Fruit fly (Drosophila melanogaster): ENCODE data around the gene Pka-C1.

The Pka-C1 gene

DNA sequence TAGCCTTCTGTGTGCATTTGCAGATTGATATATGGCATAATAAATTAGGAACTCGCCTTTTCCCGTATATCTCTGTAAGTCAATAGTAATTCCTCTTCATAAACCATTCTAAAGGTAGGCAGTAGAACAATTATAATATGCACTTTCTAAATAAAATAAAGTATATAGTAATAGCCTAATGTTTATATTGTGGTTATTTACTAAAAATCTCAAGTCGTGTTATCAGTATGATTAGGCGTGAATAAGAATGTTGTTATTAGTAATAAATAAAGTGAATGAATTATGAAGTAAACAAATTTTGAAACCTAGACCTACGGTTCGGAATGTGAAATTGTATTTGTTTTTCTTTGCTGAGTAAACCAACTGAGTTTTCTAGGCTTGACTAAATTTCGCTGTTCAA, 3.4 kb downstream of the Pka-C1 start:
- TF ChIP-seq insv (optimal IDR thresholded peaks at IDR 0.05) (no peak), psq (optimal IDR thresholded peaks at IDR 0.05) (no peak), ttk (optimal IDR thresholded peaks at IDR 0.05) (no peak), Sin3A (optimal IDR thresholded peaks at IDR 0.05) (no peak), h (optimal IDR thresholded peaks at IDR 0.05) (no peak), Myc (optimal IDR thresholded peaks at IDR 0.05) (no peak)

DNA sequence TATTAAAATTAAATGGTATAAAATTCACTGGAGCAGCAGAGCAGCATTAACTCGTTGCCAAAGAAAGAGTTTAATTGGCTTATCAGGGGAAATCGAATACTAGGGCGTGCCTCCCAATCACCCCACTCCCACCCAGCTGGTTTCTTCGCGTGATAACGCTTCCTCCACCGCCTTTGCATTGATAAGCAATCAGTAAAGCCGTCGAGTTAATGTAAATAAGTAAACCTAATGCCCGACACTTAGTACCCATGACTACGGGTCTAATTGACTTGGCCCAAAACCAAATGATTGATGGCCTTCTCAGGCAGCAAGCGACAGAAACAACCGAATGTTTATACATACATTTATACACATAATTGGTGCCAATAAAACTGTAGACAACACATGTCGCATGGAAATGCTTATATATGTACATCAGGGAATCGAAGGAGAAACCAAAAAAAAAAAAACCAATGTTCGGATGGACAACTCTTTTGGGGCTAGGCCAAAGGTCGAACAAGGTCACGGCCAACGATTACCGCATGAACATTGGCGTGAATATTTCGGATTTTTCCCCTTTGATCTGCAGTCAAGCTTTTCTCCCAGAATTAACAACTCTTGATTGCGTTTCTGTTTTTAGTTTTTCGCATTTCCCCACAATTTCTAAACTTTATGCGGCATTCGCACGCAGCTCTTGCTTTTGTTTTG, 5.0 kb downstream of the Pka-C1 start:
- TF ChIP-seq Sin3A (optimal IDR thresholded peaks at IDR 0.05) (no peak), ttk (optimal IDR thresholded peaks at IDR 0.05) (no peak), h (optimal IDR thresholded peaks at IDR 0.05) (no peak), insv (optimal IDR thresholded peaks at IDR 0.05) (no peak), Myc (optimal IDR thresholded peaks at IDR 0.05) (no peak), psq (optimal IDR thresholded peaks at IDR 0.05) (no peak)

DNA sequence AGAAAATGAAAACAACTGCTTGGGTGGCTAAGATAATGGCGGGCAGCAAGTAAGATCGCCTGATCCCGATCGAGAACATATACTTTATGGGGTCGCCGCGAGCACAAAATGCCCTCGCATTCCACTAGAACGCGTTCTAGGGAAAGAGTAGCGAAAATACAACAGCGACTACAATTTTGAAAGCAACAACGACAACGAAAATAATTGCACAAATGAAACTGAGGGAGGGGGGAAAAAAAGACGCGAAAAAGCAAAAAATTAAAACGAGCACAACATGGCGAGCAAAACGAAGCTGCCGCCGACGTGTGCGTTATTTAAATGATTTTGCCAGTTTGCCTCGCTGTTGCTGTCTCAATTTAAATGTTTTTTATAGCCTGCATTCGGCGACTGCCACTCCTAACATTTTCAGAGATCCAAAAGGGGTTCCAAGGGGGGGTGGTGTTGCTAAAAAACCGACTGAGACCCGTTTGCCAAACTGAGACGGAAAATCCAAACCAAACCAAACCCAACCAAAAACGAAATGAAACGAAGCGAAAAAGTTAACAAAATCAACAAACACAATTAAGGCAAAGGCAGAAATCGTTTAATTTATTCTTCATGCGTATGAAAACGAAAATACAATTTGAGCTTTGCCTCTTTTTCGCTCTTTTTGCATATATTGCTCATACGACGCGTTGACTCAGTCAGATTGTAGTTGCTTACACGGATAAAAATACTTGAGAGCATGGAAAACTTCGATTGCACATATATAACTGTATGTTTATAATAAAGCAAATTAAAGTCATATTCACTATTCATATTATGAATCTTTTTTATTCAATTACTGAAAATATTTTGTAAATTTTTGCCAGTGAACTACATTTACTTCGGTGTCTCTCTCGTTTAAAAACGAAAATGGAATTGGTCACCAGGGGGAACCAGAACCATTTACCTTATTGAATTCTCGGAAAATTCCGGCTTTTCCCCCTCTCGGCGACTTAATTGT, 6.4 kb downstream of the Pka-C1 start:
- no peak for TF ChIP-seq insv (optimal IDR thresholded peaks at IDR 0.05)
- TF ChIP-seq psq (optimal IDR thresholded peaks at IDR 0.05) = no peak
- TF ChIP-seq ttk (optimal IDR thresholded peaks at IDR 0.05) = no peak
- no peak for TF ChIP-seq Myc (optimal IDR thresholded peaks at IDR 0.05)
- no peak for TF ChIP-seq Sin3A (optimal IDR thresholded peaks at IDR 0.05)
- TF ChIP-seq h (optimal IDR thresholded peaks at IDR 0.05) = no peak

DNA sequence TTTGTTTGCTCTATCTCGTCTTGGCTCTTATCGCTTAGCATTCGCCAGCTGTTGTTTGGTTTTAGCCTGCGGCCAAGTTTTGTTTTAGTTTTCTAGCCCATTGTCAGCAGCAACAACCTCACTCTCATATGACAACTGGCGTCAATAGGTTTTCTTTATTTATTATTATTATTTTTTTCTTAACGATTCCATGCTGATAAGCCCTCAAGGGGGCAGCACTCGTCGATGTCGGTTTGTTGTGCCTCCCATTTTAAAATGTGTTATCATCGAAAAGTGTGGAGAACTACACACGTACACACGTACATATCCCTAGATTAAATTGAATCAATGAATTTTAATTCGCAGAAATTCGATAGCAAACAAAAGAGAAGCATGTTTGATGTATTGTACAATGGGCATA, 7.9 kb downstream of the Pka-C1 start:
- TF ChIP-seq h (optimal IDR thresholded peaks at IDR 0.05) (no peak), ttk (optimal IDR thresholded peaks at IDR 0.05) (no peak), Sin3A (optimal IDR thresholded peaks at IDR 0.05) (no peak), Myc (optimal IDR thresholded peaks at IDR 0.05) (no peak), insv (optimal IDR thresholded peaks at IDR 0.05) (no peak), psq (optimal IDR thresholded peaks at IDR 0.05) (no peak)

DNA sequence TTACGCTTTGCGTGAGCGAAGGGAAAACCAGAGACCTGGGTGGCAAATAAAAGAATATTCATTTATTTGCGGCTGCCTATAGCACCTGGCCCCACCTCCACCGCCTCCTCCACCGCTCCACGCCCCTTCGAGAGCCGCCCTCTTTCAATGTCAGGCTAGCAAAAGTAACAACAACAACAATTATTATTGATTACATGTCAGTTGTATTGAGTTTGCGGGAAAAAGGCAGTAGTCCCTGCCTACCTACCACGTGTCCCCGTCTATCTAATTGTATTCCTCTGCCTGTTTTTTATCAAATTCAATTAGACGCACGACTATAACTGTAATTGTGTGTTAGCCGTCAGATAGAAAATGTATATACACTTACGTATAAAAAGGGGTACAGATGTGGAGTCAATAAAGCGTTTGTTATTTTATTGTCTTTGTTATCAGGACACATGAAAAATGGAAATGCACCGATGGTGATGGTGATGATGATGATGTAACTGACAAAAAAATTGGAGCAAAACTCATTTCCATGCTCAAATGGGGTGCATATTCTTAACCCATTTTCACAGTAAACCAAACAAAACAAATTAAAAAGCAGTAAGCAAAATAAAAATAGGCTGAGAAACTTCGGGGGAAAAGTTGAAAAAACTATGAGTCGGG, 8.4 kb downstream of the Pka-C1 start:
- TF ChIP-seq Sin3A (optimal IDR thresholded peaks at IDR 0.05) (no peak), Myc (optimal IDR thresholded peaks at IDR 0.05) (no peak), psq (optimal IDR thresholded peaks at IDR 0.05) (no peak), h (optimal IDR thresholded peaks at IDR 0.05) (no peak), ttk (optimal IDR thresholded peaks at IDR 0.05) (no peak), insv (optimal IDR thresholded peaks at IDR 0.05) (no peak)

DNA sequence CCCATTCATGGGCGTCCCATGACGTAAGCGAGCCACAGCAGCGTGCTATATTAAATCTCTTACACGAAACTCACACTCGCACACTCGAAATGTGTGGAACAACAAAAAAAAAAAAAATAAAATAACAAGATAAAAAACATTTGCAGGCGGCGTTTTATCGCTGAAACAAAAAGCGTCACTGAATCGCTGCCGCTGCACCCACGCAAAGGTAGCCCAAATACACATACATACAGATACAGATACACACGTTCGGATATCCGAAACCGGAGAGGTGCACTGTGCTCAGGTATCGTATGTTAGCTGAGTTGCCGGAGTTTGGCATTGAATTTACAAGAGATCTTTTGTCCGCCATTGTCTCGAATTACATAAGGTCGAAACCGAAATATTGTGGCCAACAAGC, 13.1 kb downstream of the Pka-C1 start:
- no peak for TF ChIP-seq Sin3A (optimal IDR thresholded peaks at IDR 0.05)
- no peak for TF ChIP-seq h (optimal IDR thresholded peaks at IDR 0.05)
- no peak for TF ChIP-seq ttk (optimal IDR thresholded peaks at IDR 0.05)
- no peak for TF ChIP-seq psq (optimal IDR thresholded peaks at IDR 0.05)
- TF ChIP-seq insv (optimal IDR thresholded peaks at IDR 0.05) = no peak

DNA sequence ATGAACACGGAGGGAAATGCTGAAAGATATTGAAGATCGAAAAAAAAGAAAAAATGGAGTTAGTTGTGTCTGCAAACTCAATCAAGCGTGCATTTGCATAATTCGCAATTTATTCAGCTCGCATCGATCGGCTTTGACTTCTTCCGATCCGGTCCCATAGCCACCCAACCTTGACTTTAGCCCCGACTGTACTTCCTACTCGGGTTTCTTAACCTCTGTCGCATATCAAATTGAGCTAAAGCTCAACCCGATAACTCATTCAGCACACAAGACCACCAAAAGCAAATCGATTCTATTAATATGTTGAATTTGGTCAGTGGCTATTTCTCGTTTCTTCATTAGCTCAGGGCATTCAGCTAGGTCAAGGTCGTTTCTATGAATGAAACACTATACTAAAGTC, 13.9 kb downstream of the Pka-C1 start:
- TF ChIP-seq insv (optimal IDR thresholded peaks at IDR 0.05) = no peak
- no peak for TF ChIP-seq ttk (optimal IDR thresholded peaks at IDR 0.05)
- no peak for TF ChIP-seq h (optimal IDR thresholded peaks at IDR 0.05)
- TF ChIP-seq psq (optimal IDR thresholded peaks at IDR 0.05) = no peak
- TF ChIP-seq Myc (optimal IDR thresholded peaks at IDR 0.05) = no peak
- TF ChIP-seq Sin3A (optimal IDR thresholded peaks at IDR 0.05) = no peak

DNA sequence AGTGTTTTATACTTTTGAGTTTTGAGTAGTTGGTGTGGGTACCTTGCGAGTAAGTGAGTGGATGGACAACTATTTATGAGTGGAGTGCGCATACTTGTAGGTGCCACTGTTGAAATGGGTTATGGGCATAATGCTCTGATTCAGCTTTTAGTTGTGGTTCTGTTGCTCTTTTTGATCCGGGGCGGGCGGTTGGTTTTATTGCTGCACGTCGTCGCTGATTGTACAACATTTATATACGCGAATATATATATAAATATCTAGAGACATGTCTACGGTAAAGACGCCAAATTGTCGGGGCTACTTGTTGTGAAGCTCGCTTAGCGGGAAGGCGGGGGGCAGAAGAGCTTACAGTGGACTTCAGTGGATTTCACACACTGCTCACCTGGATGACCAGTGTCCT, 15.0 kb downstream of the Pka-C1 start:
- TF ChIP-seq h (optimal IDR thresholded peaks at IDR 0.05) (no peak), ttk (optimal IDR thresholded peaks at IDR 0.05) (no peak), psq (optimal IDR thresholded peaks at IDR 0.05) (no peak)

DNA sequence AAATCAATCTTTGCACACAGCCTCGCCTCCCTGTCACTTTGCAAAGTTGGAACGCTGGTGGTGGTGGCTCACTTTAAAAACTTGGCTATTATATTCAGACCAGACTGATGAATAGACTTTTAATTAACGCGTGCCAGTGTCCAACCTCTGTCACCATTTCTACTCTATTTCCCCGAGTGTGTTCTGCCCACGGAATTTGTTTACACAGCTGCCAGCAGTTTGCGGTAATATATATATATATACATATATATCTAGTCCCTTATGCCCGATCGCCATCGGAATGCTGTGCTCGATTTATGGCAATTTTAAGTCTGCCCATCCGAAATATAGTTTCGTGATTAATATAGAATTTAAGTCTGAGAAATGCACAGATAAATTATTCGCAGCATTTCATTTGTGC, 19.3 kb downstream of the Pka-C1 start:
- no peak for TF ChIP-seq psq (optimal IDR thresholded peaks at IDR 0.05)
- TF ChIP-seq Sin3A (optimal IDR thresholded peaks at IDR 0.05) = no peak
- TF ChIP-seq h (optimal IDR thresholded peaks at IDR 0.05) = no peak
- no peak for TF ChIP-seq insv (optimal IDR thresholded peaks at IDR 0.05)

DNA sequence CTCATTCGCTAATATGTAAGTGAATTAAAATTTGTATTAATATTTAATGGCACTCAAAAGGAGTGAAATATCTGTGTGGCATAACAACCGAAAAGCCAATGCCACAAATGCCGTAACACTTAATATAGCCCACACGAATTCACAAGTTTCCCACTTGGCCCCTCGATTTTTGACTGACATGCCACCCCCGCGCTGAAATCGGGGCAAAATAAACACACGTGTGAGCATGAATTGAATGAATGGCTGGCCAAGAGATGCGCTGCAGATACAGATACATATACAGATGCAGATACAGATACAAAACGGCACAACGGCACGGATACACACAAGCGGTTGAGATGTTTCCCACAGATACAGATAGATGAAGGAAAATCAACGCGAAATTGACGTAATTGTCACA, 22.0 kb downstream of the Pka-C1 start:
- no peak for TF ChIP-seq insv (optimal IDR thresholded peaks at IDR 0.05)
- TF ChIP-seq Sin3A (optimal IDR thresholded peaks at IDR 0.05) = no peak
- no peak for TF ChIP-seq Myc (optimal IDR thresholded peaks at IDR 0.05)
- no peak for TF ChIP-seq psq (optimal IDR thresholded peaks at IDR 0.05)
- TF ChIP-seq ttk (optimal IDR thresholded peaks at IDR 0.05) = no peak
- TF ChIP-seq h (optimal IDR thresholded peaks at IDR 0.05) = no peak

DNA sequence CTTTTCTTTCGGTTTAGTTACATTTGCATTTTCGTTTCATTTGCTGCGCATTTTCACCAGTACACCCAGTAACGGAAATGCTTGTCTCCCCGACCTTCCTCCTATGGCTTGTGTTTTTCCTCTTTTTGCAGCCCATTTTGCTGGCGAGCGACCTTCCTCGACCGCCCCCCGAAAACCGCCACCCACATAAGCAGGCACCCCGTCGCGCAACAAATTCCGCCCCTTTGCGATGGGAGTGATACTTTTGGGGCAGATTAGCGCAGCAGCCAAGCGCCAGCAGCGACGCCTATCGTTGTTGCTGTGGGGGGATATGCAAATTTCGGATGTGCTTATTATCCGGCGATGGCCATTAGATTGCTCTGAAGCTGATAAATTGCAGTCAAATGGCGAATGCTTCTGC, 25.9 kb downstream of the Pka-C1 start:
- TF ChIP-seq ttk (optimal IDR thresholded peaks at IDR 0.05) = no peak
- no peak for TF ChIP-seq Sin3A (optimal IDR thresholded peaks at IDR 0.05)
- TF ChIP-seq h (optimal IDR thresholded peaks at IDR 0.05) = no peak
- TF ChIP-seq Myc (optimal IDR thresholded peaks at IDR 0.05) = no peak
- TF ChIP-seq insv (optimal IDR thresholded peaks at IDR 0.05) = no peak
- TF ChIP-seq psq (optimal IDR thresholded peaks at IDR 0.05) = no peak

DNA sequence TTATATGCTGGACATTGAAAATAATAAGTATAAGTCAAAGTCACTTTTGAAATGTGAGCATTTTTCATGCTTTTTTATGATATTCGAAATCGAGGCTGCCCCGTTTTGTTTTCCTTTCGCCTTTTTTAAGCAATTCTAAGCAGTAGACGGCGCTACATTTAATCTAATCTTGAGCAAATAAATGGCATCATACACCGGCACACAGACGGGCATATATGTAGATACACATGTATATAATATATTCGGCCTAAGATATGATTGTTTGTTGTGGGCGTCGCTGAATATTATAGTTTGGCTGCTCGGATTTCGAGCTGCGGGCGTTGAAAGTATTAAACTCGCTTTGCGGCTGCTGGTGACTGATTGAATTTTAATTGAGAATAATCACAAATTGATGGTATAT, 26.9 kb downstream of the Pka-C1 start:
- TF ChIP-seq psq (optimal IDR thresholded peaks at IDR 0.05) (no peak), h (optimal IDR thresholded peaks at IDR 0.05) (no peak), Myc (optimal IDR thresholded peaks at IDR 0.05) (no peak), ttk (optimal IDR thresholded peaks at IDR 0.05) (no peak), Sin3A (optimal IDR thresholded peaks at IDR 0.05) (no peak), insv (optimal IDR thresholded peaks at IDR 0.05) (no peak)
